Worm (Caenorhabditis elegans): ENCODE data around the gene C04H4.1.

DNA sequence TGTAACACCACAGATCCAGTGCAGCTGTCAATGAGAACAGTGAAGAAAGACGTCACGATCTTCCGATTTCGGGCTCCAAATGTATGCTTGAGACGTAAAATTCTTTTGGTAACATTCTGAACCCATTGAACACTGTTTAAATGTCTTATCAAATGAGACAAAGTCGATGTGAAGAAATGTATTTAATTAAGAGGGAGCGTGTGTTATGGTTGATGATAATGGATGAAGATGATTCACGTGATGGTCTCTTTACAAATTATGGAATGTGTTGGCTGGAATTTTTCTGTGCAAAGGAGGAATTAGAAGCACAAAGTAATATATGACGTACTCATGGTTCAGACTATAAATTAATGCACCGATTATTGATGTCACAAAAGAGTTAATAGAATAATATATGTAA is 48.3 kb downstream of the C04H4.1 start:
- TF ChIP-seq elt-3 (tag; optimal IDR thresholded peaks at IDR 0.05), result no peak
- no peak for TF ChIP-seq pha-4 (tag; optimal IDR thresholded peaks at IDR 0.05)
- no peak for TF ChIP-seq unc-39 (tag; optimal IDR thresholded peaks at IDR 0.05)
- TF ChIP-seq unc-62 (GFP tag; optimal IDR thresholded peaks at IDR 0.05), result no peak
- TF ChIP-seq nhr-237 (tag; optimal IDR thresholded peaks at IDR 0.05), result no peak
- TF ChIP-seq sptf-1 (tag; optimal IDR thresholded peaks at IDR 0.05), result no peak
- TF ChIP-seq tbx-8 (GFP tag; optimal IDR thresholded peaks at IDR 0.05), result no peak
- no peak for TF ChIP-seq nhr-12 (tag; optimal IDR thresholded peaks at IDR 0.05)
- no peak for TF ChIP-seq drap-1 (GFP tag; optimal IDR thresholded peaks at IDR 0.05)
- TF ChIP-seq ztf-11 (tag; optimal IDR thresholded peaks at IDR 0.05), result no peak
